Worm (Caenorhabditis elegans): ENCODE results near the gene adr-2.
A peak's percentile ranks its signal among the peaks of the same experiment; 100 is the strongest.

ce11 chrIII:7198838-7199237 lies 33.8 kb downstream of the adr-2 start, which contains the start of gene pfd-5:
- TF ChIP-seq snpc-4 (tag; optimal IDR thresholded peaks at IDR 0.05) (no peak), unc-62 (GFP tag; optimal IDR thresholded peaks at IDR 0.05) (no peak), sem-2 (GFP tag; optimal IDR thresholded peaks at IDR 0.05) (no peak), ztf-11 (tag; optimal IDR thresholded peaks at IDR 0.05) (no peak), lin-13 (tag; optimal IDR thresholded peaks at IDR 0.05) (no peak), pha-4 (tag; optimal IDR thresholded peaks at IDR 0.05) (peak; percentile 24), nhr-28 (tag; optimal IDR thresholded peaks at IDR 0.05) (no peak), lin-32 (GFP tag; optimal IDR thresholded peaks at IDR 0.05) (no peak), elt-1 (tag; optimal IDR thresholded peaks at IDR 0.05; ENCODE audit: borderline replicate concordance, insufficient read depth) (no peak), nhr-12 (tag; optimal IDR thresholded peaks at IDR 0.05) (no peak), nhr-76 (tag; optimal IDR thresholded peaks at IDR 0.05) (no peak), M03D4.4 (tag; optimal IDR thresholded peaks at IDR 0.05) (no peak)

Data from whole organism, mixed stage, embryonic.